Fruit fly (Drosophila melanogaster) whole organism, embryonic: ENCODE results near the gene CG45100.

Source experiments
- Aef1 ChIP-seq: fragments of 200-800 bp; sonication (Bioruptor generic); IDR thresholded peaks from 3 replicates; pipeline ENCODE4 v1.3.6; 2022; ENCODE audit warnings: missing biosample characterization, missing genetic modification characterization
- B-H2 ChIP-seq: fragments of 200-800 bp; sonication (Bioruptor generic); optimal IDR thresholded peaks from 2 replicates; lab custom pipeline; 2018; ENCODE audit warnings: missing biosample characterization, mild to moderate bottlenecking, missing genetic modification characterization
- BEAF-32 ChIP-seq: fragments of 200-800 bp; sonication (Bioruptor generic); optimal IDR thresholded peaks from 3 replicates; lab custom pipeline; 2017; ENCODE audit warnings: missing biosample characterization, missing genetic modification characterization, mild to moderate bottlenecking, moderate library complexity, missing genetic modification reagents
- Bdp1 ChIP-seq: fragments of 200-800 bp; sonication (Bioruptor generic); optimal IDR thresholded peaks from 3 replicates; lab custom pipeline; 2016; ENCODE audit warnings: missing biosample characterization, missing genetic modification characterization
- CG10147 ChIP-seq: fragments of 200-800 bp; sonication (Bioruptor generic); optimal IDR thresholded peaks from 2 replicates; lab custom pipeline; 2019; ENCODE audit warnings: missing biosample characterization, mild to moderate bottlenecking, missing genetic modification characterization, moderate library complexity
- CG12155 ChIP-seq: fragments of 200-800 bp; sonication (Bioruptor generic); optimal IDR thresholded peaks from 3 replicates; lab custom pipeline; 2016; ENCODE audit warnings: missing biosample characterization, missing genetic modification characterization
- CG13424 ChIP-seq: fragments of 200-800 bp; sonication (Bioruptor generic); optimal IDR thresholded peaks from 2 replicates; lab custom pipeline; 2019; ENCODE audit warnings: missing biosample characterization, mild to moderate bottlenecking, missing genetic modification characterization, moderate library complexity
- CG14710 ChIP-seq: fragments of 200-800 bp; sonication (Bioruptor generic); optimal IDR thresholded peaks from 3 replicates; lab custom pipeline; 2019; ENCODE audit warnings: missing biosample characterization, mild to moderate bottlenecking, missing genetic modification characterization, moderate library complexity
- CG15514 ChIP-seq: fragments of 200-800 bp; sonication (Bioruptor generic); optimal IDR thresholded peaks from 3 replicates; lab custom pipeline; 2017; ENCODE audit warnings: missing biosample characterization, missing genetic modification characterization, mild to moderate bottlenecking, moderate library complexity, missing genetic modification reagents
- CG1647 ChIP-seq: fragments of 200-800 bp; sonication (Bioruptor generic); optimal IDR thresholded peaks from 3 replicates; lab custom pipeline; 2016; ENCODE audit warnings: missing biosample characterization, missing genetic modification characterization
- CG16813 ChIP-seq: fragments of 200-800 bp; sonication (Bioruptor generic); IDR thresholded peaks from 3 replicates; pipeline ENCODE4 v1.3.6; 2022; ENCODE audit warnings: missing biosample characterization, missing genetic modification characterization; ENCODE audit not compliant: partially characterized antibody
- CG18476 ChIP-seq: fragments of 200-800 bp; sonication (Bioruptor generic); optimal IDR thresholded peaks from 2 replicates; lab custom pipeline; 2016; ENCODE audit warnings: missing biosample characterization, mild to moderate bottlenecking, missing genetic modification characterization
- CG18599 ChIP-seq: fragments of 200-800 bp; sonication (Bioruptor generic); optimal IDR thresholded peaks from 3 replicates; lab custom pipeline; 2017; ENCODE audit warnings: missing biosample characterization, missing genetic modification characterization, mild to moderate bottlenecking, moderate library complexity, missing genetic modification reagents
- CG3838 ChIP-seq: fragments of 200-800 bp; sonication (Bioruptor generic); optimal IDR thresholded peaks from 3 replicates; lab custom pipeline; 2016; ENCODE audit warnings: missing biosample characterization, missing genetic modification characterization
- CG4424 ChIP-seq: fragments of 200-800 bp; sonication (Bioruptor generic); optimal IDR thresholded peaks from 3 replicates; lab custom pipeline; 2016; ENCODE audit warnings: missing biosample characterization, missing genetic modification characterization
- CG5180 ChIP-seq: fragments of 200-800 bp; sonication (Bioruptor generic); optimal IDR thresholded peaks from 3 replicates; lab custom pipeline; 2017; ENCODE audit warnings: missing biosample characterization, missing genetic modification characterization, mild to moderate bottlenecking, moderate library complexity, missing genetic modification reagents
- CG7786 ChIP-seq: fragments of 200-800 bp; sonication (Bioruptor generic); optimal IDR thresholded peaks from 2 replicates; lab custom pipeline; 2016; ENCODE audit warnings: missing biosample characterization, missing genetic modification characterization
- CG8478 ChIP-seq: fragments of >200 bp; optimal IDR thresholded peaks from 2 replicates; lab custom pipeline; 2018
- Chrac-16 ChIP-seq: fragments of 200-800 bp; sonication (Bioruptor generic); optimal IDR thresholded peaks from 3 replicates; lab custom pipeline; 2016; ENCODE audit warnings: missing biosample characterization, missing genetic modification characterization
- Deaf1 ChIP-seq: fragments of 200-800 bp; optimal IDR thresholded peaks from 3 replicates; lab custom pipeline; 2019; ENCODE audit warnings: missing biosample characterization, mild to moderate bottlenecking, missing genetic modification characterization, moderate library complexity
- Doc3 ChIP-seq: fragments of 200-800 bp; sonication (Bioruptor generic); IDR thresholded peaks from 3 replicates; pipeline ENCODE4 v1.3.6; 2022; ENCODE audit warnings: missing biosample characterization, missing genetic modification characterization; ENCODE audit not compliant: partially characterized antibody
- Eip74EF ChIP-seq, 2 experiments: fragments of 200-800 bp in 1 of 2; fragments of >200 bp in 1 of 2; sonication (Bioruptor generic) in 1 of 2; optimal IDR thresholded peaks; 2 replicates each; lab custom pipeline; 2017 to 2019; ENCODE audit warnings: missing biosample characterization in 2 of 2, missing genetic modification characterization in 2 of 2, mild to moderate bottlenecking in 1 of 2, moderate library complexity in 1 of 2
- Fer3 ChIP-seq: fragments of 200-800 bp; sonication (Bioruptor generic); optimal IDR thresholded peaks from 2 replicates; lab custom pipeline; 2018; ENCODE audit warnings: missing biosample characterization, mild to moderate bottlenecking, missing genetic modification characterization, moderate library complexity
- HLH3B ChIP-seq: fragments of 200-800 bp; sonication (Bioruptor generic); IDR thresholded peaks from 2 replicates; pipeline ENCODE4 v1.3.6; 2022; ENCODE audit warnings: missing biosample characterization, missing genetic modification characterization
- HLH54F ChIP-seq: fragments of 200-800 bp; sonication (Bioruptor generic); optimal IDR thresholded peaks from 3 replicates; lab custom pipeline; 2016; ENCODE audit warnings: missing biosample characterization, missing genetic modification characterization
- Hey ChIP-seq: fragments of 200-800 bp; sonication (Bioruptor generic); optimal IDR thresholded peaks from 3 replicates; lab custom pipeline; 2018; ENCODE audit warnings: missing biosample characterization, mild to moderate bottlenecking, missing genetic modification characterization
- Hmr ChIP-seq: fragments of 200-800 bp; sonication (Bioruptor generic); optimal IDR thresholded peaks from 3 replicates; lab custom pipeline; 2017; ENCODE audit warnings: mild to moderate bottlenecking, missing biosample characterization, missing genetic modification reagents, missing genetic modification characterization
- Lpt ChIP-seq: fragments of >200 bp; optimal IDR thresholded peaks from 2 replicates; lab custom pipeline; 2018; ENCODE audit warnings: missing biosample characterization, missing genetic modification characterization
- Nf-YB ChIP-seq: fragments of 200-800 bp; sonication (Bioruptor generic); optimal IDR thresholded peaks from 3 replicates; lab custom pipeline; 2019; ENCODE audit warnings: missing biosample characterization, mild to moderate bottlenecking, missing genetic modification characterization, moderate library complexity
- Rfx ChIP-seq: fragments of 200-800 bp; sonication (Bioruptor generic); IDR thresholded peaks from 2 replicates; pipeline ENCODE4 v1.3.6; 2022; ENCODE audit warnings: missing biosample characterization, missing genetic modification characterization
- Rx ChIP-seq: fragments of 200-800 bp; sonication (Bioruptor generic); IDR thresholded peaks from 2 replicates; pipeline ENCODE4 v1.3.6; 2022; ENCODE audit warnings: missing biosample characterization, missing genetic modification characterization
- Sry-β ChIP-seq: fragments of 200-800 bp; sonication (Bioruptor generic); optimal IDR thresholded peaks from 2 replicates; lab custom pipeline; 2018; ENCODE audit warnings: missing biosample characterization, mild to moderate bottlenecking, missing genetic modification characterization, moderate library complexity
- bbx ChIP-seq: fragments of 200-800 bp; sonication (Bioruptor generic); IDR thresholded peaks from 2 replicates; pipeline ENCODE4 v1.3.6; 2022; ENCODE audit warnings: missing biosample characterization, missing genetic modification characterization; ENCODE audit not compliant: partially characterized antibody
- bcd ChIP-seq: fragments of 200-800 bp; sonication (Bioruptor generic); optimal IDR thresholded peaks from 2 replicates; lab custom pipeline; 2017; ENCODE audit warnings: missing biosample characterization, mild to moderate bottlenecking, missing genetic modification characterization
- cad ChIP-seq: fragments of >200 bp; optimal IDR thresholded peaks from 2 replicates; lab custom pipeline; 2017; ENCODE audit warnings: missing biosample characterization, missing genetic modification characterization
- chinmo ChIP-seq: fragments of 200-800 bp; sonication (Bioruptor generic); IDR thresholded peaks from 4 replicates; pipeline ENCODE4 v1.3.6; 2022; ENCODE audit warnings: missing biosample characterization, missing genetic modification characterization; ENCODE audit not compliant: partially characterized antibody
- dmrt99B ChIP-seq: fragments of 200-800 bp; sonication (Bioruptor generic); optimal IDR thresholded peaks from 2 replicates; lab custom pipeline; 2018; ENCODE audit warnings: missing biosample characterization, mild to moderate bottlenecking, missing genetic modification characterization, moderate library complexity
- esg ChIP-seq: fragments of 200-800 bp; sonication (Bioruptor generic); conservative IDR thresholded peaks from 2 replicates; pipeline ENCODE4 v1.3.6; 2022; ENCODE audit warnings: missing biosample characterization, missing genetic modification characterization
- fd64A ChIP-seq: fragments of 200-800 bp; sonication (Bioruptor generic); optimal IDR thresholded peaks from 3 replicates; lab custom pipeline; 2018; ENCODE audit warnings: missing biosample characterization, mild to moderate bottlenecking, missing genetic modification characterization
- gem ChIP-seq: fragments of 200-800 bp; sonication (Bioruptor generic); optimal IDR thresholded peaks from 2 replicates; lab custom pipeline; 2019; ENCODE audit warnings: missing biosample characterization, mild to moderate bottlenecking, missing genetic modification characterization, moderate library complexity
- ham ChIP-seq: fragments of 200-800 bp; sonication (Bioruptor generic); IDR thresholded peaks from 2 replicates; pipeline ENCODE4 v1.3.6; 2022; ENCODE audit warnings: missing biosample characterization, missing genetic modification characterization
- lmd ChIP-seq: fragments of 200-800 bp; sonication (Bioruptor generic); IDR thresholded peaks from 2 replicates; pipeline ENCODE4 v1.3.6; 2022; ENCODE audit warnings: missing biosample characterization, missing genetic modification characterization
- p53 ChIP-seq: fragments of 200-800 bp; sonication (Bioruptor generic); optimal IDR thresholded peaks from 2 replicates; lab custom pipeline; 2016; ENCODE audit warnings: missing biosample characterization, missing genetic modification characterization
- pnt ChIP-seq: fragments of 200-800 bp; sonication (Bioruptor generic); optimal IDR thresholded peaks from 3 replicates; lab custom pipeline; 2016; ENCODE audit warnings: missing biosample characterization, missing genetic modification characterization
- slbo ChIP-seq: fragments of 200-800 bp; sonication (Bioruptor generic); IDR thresholded peaks from 2 replicates; pipeline ENCODE4 v1.3.6; 2022; ENCODE audit warnings: missing biosample characterization, missing genetic modification characterization
- so ChIP-seq: fragments of 200-800 bp; sonication (Bioruptor generic); IDR thresholded peaks from 3 replicates; pipeline ENCODE4 v1.3.6; 2022; ENCODE audit warnings: missing biosample characterization, missing genetic modification characterization
- sob ChIP-seq: fragments of 200-800 bp; sonication (Bioruptor generic); IDR thresholded peaks from 2 replicates; pipeline ENCODE4 v1.3.6; 2022; ENCODE audit warnings: missing biosample characterization, missing genetic modification characterization
- sug ChIP-seq: fragments of 200-800 bp; optimal IDR thresholded peaks from 2 replicates; lab custom pipeline; 2019; ENCODE audit warnings: missing biosample characterization, mild to moderate bottlenecking, missing genetic modification characterization, moderate library complexity
- tin ChIP-seq: fragments of 200-800 bp; sonication (Bioruptor generic); optimal IDR thresholded peaks from 3 replicates; lab custom pipeline; 2016; ENCODE audit warnings: missing biosample characterization, missing genetic modification characterization
- unc-4 ChIP-seq: fragments of 200-800 bp; sonication (Bioruptor generic); IDR thresholded peaks from 2 replicates; pipeline ENCODE4 v1.3.6; 2022; ENCODE audit warnings: missing biosample characterization, missing genetic modification characterization; ENCODE audit not compliant: partially characterized antibody

CG45100 gene

dm6 chr3R:5503789-5504387, 29.5 kb upstream of the CG45100 start:
- TF ChIP-seq CG14710 (no peak), CG10147 (no peak), tin (no peak), fd64A (no peak), CG13424 (tag; lab: Kevin White, UChicago) (no peak), lmd (GFP tag; lab: Robert Waterston, UW) (no peak), Rx (GFP tag; lab: Robert Waterston, UW) (no peak), gem (tag; lab: Kevin White, UChicago) (peak; percentile 76), BEAF-32 (GFP tag; lab: Kevin White, UChicago) (no peak), Nf-YB (GFP tag; lab: Kevin White, UChicago) (no peak), chinmo (0 out of 4 replicates have a peak, but pooled peaks have one; percentile 73), CG5180 (GFP tag; lab: Kevin White, UChicago) (peak; percentile 81), p53 (no peak), CG18476 (GFP tag; lab: Kevin White, UChicago) (no peak), so (no peak), CG12155 (no peak), B-H2 (GFP tag; lab: Kevin White, UChicago) (peak; percentile 38), CG15514 (peak; percentile 12), CG16813 (GFP tag; lab: Robert Waterston, UW) (no peak), slbo (GFP tag; lab: Robert Waterston, UW) (no peak), Hey (peak; percentile 99), ham (GFP tag; lab: Robert Waterston, UW) (no peak), unc-4 (GFP tag; lab: Robert Waterston, UW) (no peak), dmrt99B (tag; lab: Kevin White, UChicago) (no peak), CG18599 (no peak), Bdp1 (GFP tag; lab: Kevin White, UChicago) (no peak), bbx (no peak), CG7786 (GFP tag; lab: Kevin White, UChicago) (no peak), Chrac-16 (GFP tag; lab: Kevin White, UChicago) (no peak), Doc3 (0 out of 3 replicates have a peak, but pooled peaks have one; percentile 16), Aef1 (GFP tag; lab: Robert Waterston, UW) (no peak), Deaf1 (tag; lab: Kevin White, UChicago) (peak; percentile 84), sob (GFP tag; lab: Robert Waterston, UW) (no peak), HLH54F (GFP tag; lab: Kevin White, UChicago) (no peak), HLH3B (GFP tag; lab: Robert Waterston, UW) (no peak), Eip74EF (GFP tag; optimal IDR thresholded peaks at IDR 0.05; lab: Kevin White, UChicago) (no peak), esg (GFP tag; lab: Robert Waterston, UW) (no peak), CG4424 (GFP tag; lab: Kevin White, UChicago) (no peak), sug (tag; lab: Kevin White, UChicago) (peak; percentile 62), pnt (GFP tag; lab: Kevin White, UChicago) (no peak), Rfx (no peak; the same call in 1 of the 2 replicates), cad (GFP tag; lab: Kevin White, UChicago) (no peak), CG1647 (GFP tag; lab: Kevin White, UChicago) (no peak), CG8478 (lab: Kevin White, UChicago) (no peak), Sry-β (no peak), CG3838 (GFP tag; lab: Kevin White, UChicago) (no peak), bcd (no peak), Hmr (GFP tag; lab: Kevin White, UChicago) (no peak), Fer3 (tag; lab: Kevin White, UChicago) (no peak), Lpt (GFP tag; lab: Kevin White, UChicago) (no peak)
